Worm (Caenorhabditis elegans) whole organism, mixed stage, embryonic: ENCODE results near the gene F08H9.2.

Experiments
- bed-3 ChIP-seq: fragments of 200-800 bp; sonication (Bioruptor generic); optimal IDR thresholded peaks from 3 replicates; lab custom pipeline; 2018; ENCODE audit warnings: mild to moderate bottlenecking, missing genetic modification characterization, moderate library complexity, missing compliant biosample characterization
- blmp-1 ChIP-seq: fragments of 150-350 bp; optimal IDR thresholded peaks from 2 replicates; lab custom pipeline; 2014; ENCODE audit warnings: missing biosample characterization, missing genetic modification characterization
- ceh-39 ChIP-seq: fragments of 150-350 bp; optimal IDR thresholded peaks from 2 replicates; lab custom pipeline; 2014; ENCODE audit warnings: missing biosample characterization, missing genetic modification characterization
- ceh-83 ChIP-seq: fragments of 200-800 bp; sonication (Bioruptor generic); optimal IDR thresholded peaks from 2 replicates; lab custom pipeline; 2018; ENCODE audit warnings: mild to moderate bottlenecking, missing genetic modification characterization, missing compliant biosample characterization
- ces-1 ChIP-seq: fragments of 150-350 bp; optimal IDR thresholded peaks from 2 replicates; lab custom pipeline; 2014; ENCODE audit warnings: missing biosample characterization, missing genetic modification reagents, missing genetic modification characterization
- cnd-1 ChIP-seq: fragments of 200-800 bp; sonication (Bioruptor generic); optimal IDR thresholded peaks from 2 replicates; lab custom pipeline; 2018; ENCODE audit warnings: mild to moderate bottlenecking, missing genetic modification characterization, missing compliant biosample characterization
- drap-1 ChIP-seq: fragments of 200-800 bp; sonication (Bioruptor generic); optimal IDR thresholded peaks from 3 replicates; lab custom pipeline; 2018; ENCODE audit warnings: mild to moderate bottlenecking, missing genetic modification characterization, missing compliant biosample characterization
- elt-1 ChIP-seq: sonication (generic microtip); optimal IDR thresholded peaks from 2 replicates; lab custom pipeline; 2017; ENCODE audit warnings: missing genetic modification characterization, mild to moderate bottlenecking, missing compliant biosample characterization, antibody characterized with exemption, moderate library complexity, borderline replicate concordance; ENCODE audit not compliant: insufficient read depth
- elt-3 ChIP-seq: fragments of 150-350 bp; optimal IDR thresholded peaks from 2 replicates; lab custom pipeline; 2014; ENCODE audit warnings: missing biosample characterization, missing genetic modification characterization
- flh-1 ChIP-seq: fragments of 200-800 bp; sonication (Bioruptor generic); optimal IDR thresholded peaks from 2 replicates; lab custom pipeline; 2018; ENCODE audit warnings: mild to moderate bottlenecking, missing genetic modification characterization, moderate library complexity, missing compliant biosample characterization
- ham-2 ChIP-seq: fragments of 200-800 bp; sonication (Bioruptor generic); optimal IDR thresholded peaks from 2 replicates; lab custom pipeline; 2018; ENCODE audit warnings: mild to moderate bottlenecking, missing genetic modification characterization, missing compliant biosample characterization
- hlh-1 ChIP-seq: fragments of 150-350 bp; optimal IDR thresholded peaks from 2 replicates; lab custom pipeline; 2014; ENCODE audit warnings: missing biosample characterization, missing genetic modification reagents, missing genetic modification characterization
- lin-13 ChIP-seq: fragments of 150-350 bp; optimal IDR thresholded peaks from 2 replicates; lab custom pipeline; 2014; ENCODE audit warnings: missing biosample characterization, missing genetic modification characterization
- lin-32 ChIP-seq: fragments of 200-800 bp; sonication (Bioruptor generic); optimal IDR thresholded peaks from 2 replicates; lab custom pipeline; 2018; ENCODE audit warnings: mild to moderate bottlenecking, missing genetic modification characterization, missing compliant biosample characterization
- lsy-2 ChIP-seq: fragments of 150-350 bp; optimal IDR thresholded peaks from 2 replicates; lab custom pipeline; 2014; ENCODE audit warnings: missing biosample characterization, missing genetic modification characterization
- mab-5 ChIP-seq: fragments of 150-350 bp; optimal IDR thresholded peaks from 2 replicates; lab custom pipeline; 2014; ENCODE audit warnings: missing biosample characterization, missing genetic modification characterization
- mep-1 ChIP-seq: fragments of 150-350 bp; optimal IDR thresholded peaks from 2 replicates; lab custom pipeline; 2017; ENCODE audit warnings: missing biosample characterization, missing genetic modification reagents, missing genetic modification characterization, inconsistent platforms
- nhr-12 ChIP-seq: fragments of 150-350 bp; optimal IDR thresholded peaks from 2 replicates; lab custom pipeline; 2014; ENCODE audit warnings: missing biosample characterization, missing genetic modification characterization
- nhr-2 ChIP-seq: fragments of 150-350 bp; optimal IDR thresholded peaks from 2 replicates; lab custom pipeline; 2014; ENCODE audit warnings: missing biosample characterization, missing genetic modification characterization
- nhr-237 ChIP-seq: fragments of 150-350 bp; optimal IDR thresholded peaks from 2 replicates; lab custom pipeline; 2014; ENCODE audit warnings: missing biosample characterization, missing genetic modification characterization
- nhr-28 ChIP-seq: fragments of 150-350 bp; optimal IDR thresholded peaks from 2 replicates; lab custom pipeline; 2014; ENCODE audit warnings: missing biosample characterization, missing genetic modification characterization
- nhr-76 ChIP-seq: sonication (generic microtip); optimal IDR thresholded peaks from 2 replicates; lab custom pipeline; 2017; ENCODE audit warnings: missing biosample characterization, missing genetic modification characterization
- pha-4 ChIP-seq: fragments of 150-350 bp; optimal IDR thresholded peaks from 2 replicates; lab custom pipeline; 2018; ENCODE audit warnings: missing biosample characterization, missing genetic modification reagents, missing genetic modification characterization
- sem-2 ChIP-seq: fragments of 200-800 bp; sonication (Bioruptor generic); optimal IDR thresholded peaks from 2 replicates; lab custom pipeline; 2018; ENCODE audit warnings: mild to moderate bottlenecking, missing genetic modification characterization, missing compliant biosample characterization
- snpc-4 ChIP-seq: fragments of 150-350 bp; optimal IDR thresholded peaks from 2 replicates; lab custom pipeline; 2014; ENCODE audit warnings: missing biosample characterization, missing genetic modification characterization
- sptf-1 ChIP-seq: sonication (generic microtip); optimal IDR thresholded peaks from 2 replicates; lab custom pipeline; 2017; ENCODE audit warnings: mild to moderate bottlenecking, missing genetic modification characterization, moderate library complexity, missing compliant biosample characterization
- tbx-8 ChIP-seq: fragments of 200-800 bp; sonication (Bioruptor generic); optimal IDR thresholded peaks from 2 replicates; lab custom pipeline; 2018; ENCODE audit warnings: mild to moderate bottlenecking, missing genetic modification characterization, moderate library complexity, missing compliant biosample characterization
- unc-120 ChIP-seq: sonication (generic microtip); optimal IDR thresholded peaks from 2 replicates; lab custom pipeline; 2017; ENCODE audit warnings: missing genetic modification characterization, missing compliant biosample characterization; ENCODE audit not compliant: poor library complexity, severe bottlenecking
- unc-62 ChIP-seq: fragments of 150-350 bp; optimal IDR thresholded peaks from 2 replicates; lab custom pipeline; 2014; ENCODE audit warnings: missing biosample characterization, missing genetic modification reagents, missing genetic modification characterization
- zip-8 ChIP-seq: fragments of 150-350 bp; optimal IDR thresholded peaks from 2 replicates; lab custom pipeline; 2014; ENCODE audit warnings: missing biosample characterization, missing genetic modification characterization
- ztf-11 ChIP-seq: fragments of 150-350 bp; optimal IDR thresholded peaks from 2 replicates; lab custom pipeline; 2014; ENCODE audit warnings: missing biosample characterization, missing genetic modification characterization

Gene F08H9.2

ce11 chrV:14437355-14437754 is 23.1 kb upstream of the F08H9.2 start:
- no peak for TF ChIP-seq mep-1
- no peak for TF ChIP-seq lsy-2 (tag; lab: Kevin White, UChicago)
- peak; percentile 53 for TF ChIP-seq nhr-2 (tag; lab: Kevin White, UChicago)
- TF ChIP-seq nhr-12 (tag; lab: Kevin White, UChicago), result no peak
- TF ChIP-seq nhr-76 (tag; lab: Kevin White, UChicago), result no peak
- no peak for TF ChIP-seq blmp-1 (tag; lab: Kevin White, UChicago)
- no peak for TF ChIP-seq tbx-8 (GFP tag; lab: Kevin White, UChicago)
- TF ChIP-seq hlh-1 (tag; lab: Kevin White, UChicago), result no peak
- TF ChIP-seq snpc-4 (tag; lab: Kevin White, UChicago), result no peak
- TF ChIP-seq mab-5 (tag; lab: Kevin White, UChicago), result no peak
- peak; percentile 51 for TF ChIP-seq zip-8 (tag; lab: Kevin White, UChicago)
- TF ChIP-seq ham-2 (GFP tag; lab: Kevin White, UChicago), result no peak

ce11 chrV:14438099-14438739 is 22.2 kb upstream of the F08H9.2 start:
- TF ChIP-seq elt-3 (tag; lab: Kevin White, UChicago), result no peak
- TF ChIP-seq nhr-12 (tag; lab: Kevin White, UChicago), result no peak
- TF ChIP-seq nhr-2 (tag; lab: Kevin White, UChicago), result peak; percentile 17
- TF ChIP-seq lin-32 (GFP tag; lab: Kevin White, UChicago), result peak; percentile 97

ce11 chrV:14439236-14439635 is 21.2 kb upstream of the F08H9.2 start:
- TF ChIP-seq snpc-4 (tag; lab: Kevin White, UChicago) (no peak), blmp-1 (tag; lab: Kevin White, UChicago) (no peak), lin-32 (GFP tag; lab: Kevin White, UChicago) (no peak), nhr-12 (tag; lab: Kevin White, UChicago) (no peak), unc-62 (GFP tag; lab: Kevin White, UChicago) (no peak), bed-3 (GFP tag; lab: Kevin White, UChicago) (no peak), elt-1 (tag; lab: Kevin White, UChicago) (no peak), nhr-237 (tag; lab: Kevin White, UChicago) (no peak), lin-13 (no peak), ces-1 (GFP tag; lab: Kevin White, UChicago) (no peak), pha-4 (no peak), ztf-11 (tag; lab: Kevin White, UChicago) (no peak)

- TF ChIP-seq ceh-83 (no peak), mep-1 (no peak), lsy-2 (tag; lab: Kevin White, UChicago) (no peak), nhr-76 (tag; lab: Kevin White, UChicago) (no peak), nhr-12 (tag; lab: Kevin White, UChicago) (no peak), tbx-8 (GFP tag; lab: Kevin White, UChicago) (no peak), cnd-1 (tag; lab: Kevin White, UChicago) (no peak), nhr-237 (tag; lab: Kevin White, UChicago) (no peak), bed-3 (GFP tag; lab: Kevin White, UChicago) (no peak), hlh-1 (tag; lab: Kevin White, UChicago) (no peak), pha-4 (no peak), elt-1 (tag; lab: Kevin White, UChicago) (no peak), ham-2 (GFP tag; lab: Kevin White, UChicago) (no peak), sem-2 (no peak), unc-62 (GFP tag; lab: Kevin White, UChicago) (no peak), flh-1 (GFP tag; lab: Kevin White, UChicago) (no peak), ces-1 (GFP tag; lab: Kevin White, UChicago) (no peak)
Observed at ce11 chrV:14440841-14441240, 19.6 kb upstream of the F08H9.2 start, which contains the start of gene F23B12.4. TSS of gene F23B12.4 (plus strand) at chrV:14441141.

ce11 chrV:14443471-14444015 is 16.9 kb upstream of the F08H9.2 start:
- TF ChIP-seq cnd-1 (tag; lab: Kevin White, UChicago), result peak; percentile 16

- TF ChIP-seq nhr-237 (tag; lab: Kevin White, UChicago), result no peak
- TF ChIP-seq zip-8 (tag; lab: Kevin White, UChicago), result no peak
- TF ChIP-seq sptf-1 (tag; lab: Kevin White, UChicago), result no peak
- TF ChIP-seq blmp-1 (tag; lab: Kevin White, UChicago), result no peak
- TF ChIP-seq ceh-39 (tag; lab: Kevin White, UChicago), result no peak
- no peak for TF ChIP-seq nhr-12 (tag; lab: Kevin White, UChicago)
- no peak for TF ChIP-seq lin-13
- no peak for TF ChIP-seq hlh-1 (tag; lab: Kevin White, UChicago)
- TF ChIP-seq sem-2, result no peak
- TF ChIP-seq nhr-28 (tag; lab: Kevin White, UChicago), result no peak
- TF ChIP-seq nhr-2 (tag; lab: Kevin White, UChicago), result no peak
- no peak for TF ChIP-seq ces-1 (GFP tag; lab: Kevin White, UChicago)
- TF ChIP-seq elt-1 (tag; lab: Kevin White, UChicago), result no peak
- no peak for TF ChIP-seq drap-1
- TF ChIP-seq unc-120 (tag; lab: Kevin White, UChicago), result no peak
- TF ChIP-seq bed-3 (GFP tag; lab: Kevin White, UChicago), result no peak
Observed at ce11 chrV:14446453-14446852, 14.0 kb upstream of the F08H9.2 start.
